Fruit fly (Drosophila melanogaster) whole organism, embryonic: ENCODE measurements around the gene iav.

Experiments used
- Asciz ChIP-seq: fragments of 200-800 bp; sonication (Bioruptor generic); optimal IDR thresholded peaks from 2 replicates; lab custom pipeline; 2017; ENCODE audit warnings: missing biosample characterization, mild to moderate bottlenecking, missing genetic modification characterization, missing genetic modification reagents
- CG11696 ChIP-seq: fragments of 200-800 bp; sonication (Bioruptor generic); IDR thresholded peaks from 2 replicates; pipeline ENCODE4 v1.3.6; 2022; ENCODE audit warnings: missing biosample characterization, missing genetic modification characterization
- CG12104 ChIP-seq: fragments of 200-800 bp; sonication (Bioruptor generic); optimal IDR thresholded peaks from 3 replicates; lab custom pipeline; 2016; ENCODE audit warnings: missing biosample characterization, missing genetic modification characterization
- CG12769 ChIP-seq: fragments of 200-800 bp; sonication (Bioruptor generic); optimal IDR thresholded peaks from 2 replicates; lab custom pipeline; 2019; ENCODE audit warnings: missing biosample characterization, mild to moderate bottlenecking, missing genetic modification characterization, moderate library complexity
- CG13287 ChIP-seq: fragments of 200-800 bp; sonication (Bioruptor generic); IDR thresholded peaks from 2 replicates; pipeline ENCODE4 v1.3.6; 2022; ENCODE audit warnings: missing biosample characterization, missing genetic modification characterization; ENCODE audit not compliant: partially characterized antibody
- CG15073 ChIP-seq: fragments of 200-800 bp; sonication (Bioruptor generic); optimal IDR thresholded peaks from 2 replicates; lab custom pipeline; 2016; ENCODE audit warnings: missing biosample characterization, missing genetic modification characterization
- CG2116 ChIP-seq: fragments of 200-800 bp; sonication (Bioruptor generic); optimal IDR thresholded peaks from 3 replicates; lab custom pipeline; 2018; ENCODE audit warnings: missing biosample characterization, mild to moderate bottlenecking, missing genetic modification characterization
- CG2129 ChIP-seq: fragments of 200-800 bp; sonication (Bioruptor generic); IDR thresholded peaks from 2 replicates; pipeline ENCODE4 v1.3.6; 2022; ENCODE audit warnings: missing biosample characterization, missing genetic modification characterization; ENCODE audit not compliant: partially characterized antibody
- CG2678 ChIP-seq: fragments of 200-800 bp; sonication (Bioruptor generic); optimal IDR thresholded peaks from 3 replicates; lab custom pipeline; 2019; ENCODE audit warnings: missing biosample characterization, mild to moderate bottlenecking, missing genetic modification characterization, moderate library complexity
- CG3995 ChIP-seq: fragments of 200-800 bp; sonication (Bioruptor generic); optimal IDR thresholded peaks from 3 replicates; lab custom pipeline; 2016; ENCODE audit warnings: missing biosample characterization, missing genetic modification characterization
- CG4854 ChIP-seq: fragments of 200-800 bp; sonication (Bioruptor generic); optimal IDR thresholded peaks from 2 replicates; lab custom pipeline; 2016; ENCODE audit warnings: missing biosample characterization, missing genetic modification characterization, inconsistent platforms
- CG6254 ChIP-seq: fragments of 200-800 bp; sonication (Bioruptor generic); optimal IDR thresholded peaks from 3 replicates; lab custom pipeline; 2017; ENCODE audit warnings: mild to moderate bottlenecking, missing biosample characterization, missing genetic modification reagents, missing genetic modification characterization
- CG7786 ChIP-seq: fragments of 200-800 bp; sonication (Bioruptor generic); optimal IDR thresholded peaks from 2 replicates; lab custom pipeline; 2016; ENCODE audit warnings: missing biosample characterization, missing genetic modification characterization
- CG7963 ChIP-seq: fragments of 200-800 bp; sonication (Bioruptor generic); IDR thresholded peaks from 3 replicates; pipeline ENCODE4 v1.3.6; 2022; ENCODE audit warnings: missing biosample characterization, missing genetic modification characterization; ENCODE audit not compliant: partially characterized antibody
- CG7987 ChIP-seq: fragments of 200-800 bp; sonication (Bioruptor generic); optimal IDR thresholded peaks from 2 replicates; lab custom pipeline; 2018; ENCODE audit warnings: missing biosample characterization, mild to moderate bottlenecking, missing genetic modification characterization, moderate library complexity
- CG8089 ChIP-seq: fragments of 200-800 bp; sonication (Bioruptor generic); optimal IDR thresholded peaks from 3 replicates; lab custom pipeline; 2016; ENCODE audit warnings: missing biosample characterization, missing genetic modification characterization
- CG8290 ChIP-seq, 3 experiments: fragments of 200-800 bp; sonication (Bioruptor generic); optimal IDR thresholded peaks; 2 replicates each; lab custom pipeline; 2016 to 2019; ENCODE audit warnings: missing biosample characterization in 3 of 3, missing genetic modification characterization in 3 of 3, mild to moderate bottlenecking in 2 of 3, moderate library complexity in 1 of 3
- CG8359 ChIP-seq: fragments of 200-800 bp; sonication (Bioruptor generic); optimal IDR thresholded peaks from 2 replicates; lab custom pipeline; 2017; ENCODE audit warnings: missing biosample characterization, mild to moderate bottlenecking, missing genetic modification characterization, borderline replicate concordance
- CG9727 ChIP-seq: fragments of 200-800 bp; sonication (Bioruptor generic); optimal IDR thresholded peaks from 3 replicates; lab custom pipeline; 2017; ENCODE audit warnings: missing biosample characterization, mild to moderate bottlenecking, missing genetic modification characterization
- CG9797 ChIP-seq: fragments of 200-800 bp; sonication (Bioruptor generic); optimal IDR thresholded peaks from 3 replicates; lab custom pipeline; 2018; ENCODE audit warnings: missing biosample characterization, mild to moderate bottlenecking, missing genetic modification characterization
- Dad ChIP-seq: fragments of 200-800 bp; sonication (Bioruptor generic); optimal IDR thresholded peaks from 3 replicates; lab custom pipeline; 2016; ENCODE audit warnings: missing biosample characterization, missing genetic modification characterization
- E2f2 ChIP-seq: fragments of 200-800 bp; sonication (Bioruptor generic); IDR thresholded peaks from 2 replicates; pipeline ENCODE4 v1.3.6; 2022; ENCODE audit warnings: missing biosample characterization, missing genetic modification characterization
- Eip74EF ChIP-seq, 2 experiments: fragments of 200-800 bp in 1 of 2; fragments of >200 bp in 1 of 2; sonication (Bioruptor generic) in 1 of 2; optimal IDR thresholded peaks; 2 replicates each; lab custom pipeline; 2017 to 2019; ENCODE audit warnings: missing biosample characterization in 2 of 2, missing genetic modification characterization in 2 of 2, mild to moderate bottlenecking in 1 of 2, moderate library complexity in 1 of 2
- Hmx ChIP-seq: fragments of 200-800 bp; sonication (Bioruptor generic); optimal IDR thresholded peaks from 2 replicates; lab custom pipeline; 2016; ENCODE audit warnings: missing biosample characterization, missing genetic modification characterization
- Lpt ChIP-seq: fragments of >200 bp; optimal IDR thresholded peaks from 2 replicates; lab custom pipeline; 2018; ENCODE audit warnings: missing biosample characterization, missing genetic modification characterization
- Pdp1 ChIP-seq, 2 experiments: fragments of 200-800 bp; sonication (Bioruptor generic); optimal IDR thresholded peaks; 3 replicates each; lab custom pipeline; 2016; ENCODE audit warnings: missing biosample characterization in 2 of 2, missing genetic modification characterization in 2 of 2, mild to moderate bottlenecking in 1 of 2, moderate library complexity in 1 of 2
- Scr ChIP-seq: fragments of 200-800 bp; sonication (Bioruptor generic); IDR thresholded peaks from 2 replicates; pipeline ENCODE4 v1.3.6; 2022; ENCODE audit warnings: missing biosample characterization, missing genetic modification characterization; ENCODE audit not compliant: partially characterized antibody
- Sry-β ChIP-seq: fragments of 200-800 bp; sonication (Bioruptor generic); optimal IDR thresholded peaks from 2 replicates; lab custom pipeline; 2018; ENCODE audit warnings: missing biosample characterization, mild to moderate bottlenecking, missing genetic modification characterization, moderate library complexity
- TFAM ChIP-seq: fragments of 200-800 bp; sonication (Bioruptor generic); optimal IDR thresholded peaks from 2 replicates; lab custom pipeline; 2017; ENCODE audit warnings: missing biosample characterization, missing genetic modification characterization, inconsistent platforms
- ato ChIP-seq: fragments of 200-800 bp; sonication (Bioruptor generic); IDR thresholded peaks from 2 replicates; pipeline ENCODE4 v1.3.6; 2022; ENCODE audit warnings: missing biosample characterization, missing genetic modification characterization; ENCODE audit not compliant: partially characterized antibody
- bab2 ChIP-seq: fragments of 200-800 bp; sonication (Bioruptor generic); optimal IDR thresholded peaks from 2 replicates; lab custom pipeline; 2016; ENCODE audit warnings: missing biosample characterization, missing genetic modification characterization
- ems ChIP-seq: fragments of 200-800 bp; sonication (Bioruptor generic); optimal IDR thresholded peaks from 3 replicates; lab custom pipeline; 2016; ENCODE audit warnings: missing biosample characterization, missing genetic modification characterization
- ewg ChIP-seq: fragments of 200-800 bp; sonication (Bioruptor generic); optimal IDR thresholded peaks from 3 replicates; lab custom pipeline; 2017; ENCODE audit warnings: mild to moderate bottlenecking, missing biosample characterization, missing genetic modification reagents, missing genetic modification characterization
- fru ChIP-seq: fragments of >200 bp; optimal IDR thresholded peaks from 2 replicates; lab custom pipeline; 2017
- gce ChIP-seq: fragments of 200-800 bp; sonication (Bioruptor generic); IDR thresholded peaks from 3 replicates; pipeline ENCODE4 v1.3.6; 2022; ENCODE audit warnings: missing biosample characterization, missing genetic modification characterization
- grau ChIP-seq: fragments of 200-800 bp; optimal IDR thresholded peaks from 3 replicates; lab custom pipeline; 2019; ENCODE audit warnings: missing biosample characterization, mild to moderate bottlenecking, missing genetic modification characterization, moderate library complexity
- hkb ChIP-seq, 2 experiments: fragments of 200-800 bp in 1 of 2; fragments of >200 bp in 1 of 2; sonication (Bioruptor generic) in 1 of 2; IDR thresholded peaks in 1 of 2; optimal IDR thresholded peaks in 1 of 2; 2 replicates each; pipeline versions ENCODE4 v1.3.6 to Lab custom; 2017 to 2022; ENCODE audit warnings: missing biosample characterization in 1 of 2, missing genetic modification characterization in 1 of 2
- lab ChIP-seq: fragments of 200-800 bp; sonication (Bioruptor generic); optimal IDR thresholded peaks from 3 replicates; lab custom pipeline; 2017; ENCODE audit warnings: missing biosample characterization, missing genetic modification characterization, mild to moderate bottlenecking, moderate library complexity, missing genetic modification reagents
- maf-S ChIP-seq: fragments of 200-800 bp; sonication (Bioruptor generic); optimal IDR thresholded peaks from 2 replicates; lab custom pipeline; 2016; ENCODE audit warnings: missing biosample characterization, missing genetic modification characterization
- onecut ChIP-seq: fragments of 200-800 bp; sonication (Bioruptor generic); IDR thresholded peaks from 2 replicates; pipeline ENCODE4 v1.3.6; 2022; ENCODE audit warnings: missing biosample characterization, missing genetic modification characterization
- org-1 ChIP-seq: fragments of 200-800 bp; sonication (Bioruptor generic); optimal IDR thresholded peaks from 2 replicates; lab custom pipeline; 2017; ENCODE audit warnings: missing biosample characterization, missing genetic modification characterization
- pan ChIP-seq, 4 experiments: fragments of >200 bp in 3 of 4; fragments of 200-800 bp in 1 of 4; sonication (Bioruptor generic) in 1 of 4; optimal IDR thresholded peaks in 3 of 4; IDR thresholded peaks in 1 of 4; 2 replicates each; pipeline versions ENCODE4 v1.3.6 to Lab custom; 2017 to 2022; ENCODE audit warnings: missing biosample characterization in 2 of 4, missing genetic modification characterization in 2 of 4, mixed read lengths in 1 of 4
- pnt ChIP-seq: fragments of 200-800 bp; sonication (Bioruptor generic); optimal IDR thresholded peaks from 3 replicates; lab custom pipeline; 2016; ENCODE audit warnings: missing biosample characterization, missing genetic modification characterization
- trem ChIP-seq: fragments of 200-800 bp; optimal IDR thresholded peaks from 3 replicates; lab custom pipeline; 2019; ENCODE audit warnings: missing biosample characterization, mild to moderate bottlenecking, missing genetic modification characterization, moderate library complexity
- trh ChIP-seq: fragments of 200-800 bp; sonication (Bioruptor generic); optimal IDR thresholded peaks from 2 replicates; lab custom pipeline; 2016; ENCODE audit warnings: missing biosample characterization, missing genetic modification characterization
- usp ChIP-seq: fragments of >200 bp; optimal IDR thresholded peaks from 2 replicates; lab custom pipeline; 2017; ENCODE audit warnings: missing biosample characterization, missing genetic modification characterization
- vvl ChIP-seq: fragments of 200-800 bp; sonication (Bioruptor generic); IDR thresholded peaks from 2 replicates; pipeline ENCODE4 v1.3.6; 2022; ENCODE audit warnings: missing biosample characterization, missing genetic modification characterization
- yki ChIP-seq: fragments of >200 bp; optimal IDR thresholded peaks from 3 replicates; lab custom pipeline; 2018

Gene iav

dm6 chrX:6852574-6852973 is 38.8 kb downstream of the iav start (continued):
- peak; percentile 93 for TF ChIP-seq grau (tag; lab: Kevin White, UChicago)
- TF ChIP-seq CG8359 (GFP tag; lab: Kevin White, UChicago), result peak; percentile 64
- TF ChIP-seq CG12769 (tag; lab: Kevin White, UChicago), result peak; percentile 95
- 0 out of 3 replicates have a peak, but pooled peaks have one; percentile 44 for TF ChIP-seq gce (GFP tag; lab: Robert Waterston, UW)
- TF ChIP-seq CG2129 (GFP tag; lab: Robert Waterston, UW), result no peak
- peak; percentile 83 for TF ChIP-seq onecut (GFP tag; lab: Robert Waterston, UW)
- TF ChIP-seq usp (GFP tag; lab: Kevin White, UChicago), result no peak
- peak; percentile 59 for TF ChIP-seq CG6254 (GFP tag; lab: Kevin White, UChicago)
- no peak for TF ChIP-seq hkb (optimal IDR thresholded peaks at IDR 0.05; lab: Kevin White, UChicago)
- peak; percentile 77 for TF ChIP-seq hkb (GFP tag; IDR thresholded peaks at IDR 0.05; lab: Robert Waterston, UW)
- peak; percentile 84 for TF ChIP-seq CG7987 (GFP tag; lab: Kevin White, UChicago)
- peak; percentile 78 for TF ChIP-seq trh (GFP tag; lab: Kevin White, UChicago)
- TF ChIP-seq CG2678, result peak; percentile 95
- TF ChIP-seq CG13287 (GFP tag; lab: Robert Waterston, UW), result peak; percentile 66
- no peak for TF ChIP-seq Lpt (GFP tag; lab: Kevin White, UChicago)
- peak; percentile 71 for TF ChIP-seq CG8290 (GFP tag; optimal IDR thresholded peaks at IDR 0.05; lab: Kevin White, UChicago)
- peak; percentile 37 to 96 for TF ChIP-seq CG8290 (tag; optimal IDR thresholded peaks at IDR 0.05; lab: Kevin White, UChicago)
- peak; percentile 49 for TF ChIP-seq CG9797 (GFP tag; lab: Kevin White, UChicago)
- peak; percentile 96 for TF ChIP-seq E2f2 (GFP tag; lab: Robert Waterston, UW)
- TF ChIP-seq fru (lab: Kevin White, UChicago), result no peak
- TF ChIP-seq Sry-β (GFP tag; lab: Kevin White, UChicago), result peak; percentile 50
- peak; percentile 90 for TF ChIP-seq trem (tag; lab: Kevin White, UChicago)
- TF ChIP-seq CG12104 (GFP tag; lab: Kevin White, UChicago), result peak; percentile 90
- peak; percentile 81 for TF ChIP-seq ewg
- peak; percentile 39 for TF ChIP-seq TFAM (GFP tag; lab: Kevin White, UChicago)
- TF ChIP-seq Scr (GFP tag; lab: Robert Waterston, UW), result peak; percentile 54
- no peak for TF ChIP-seq pan (optimal IDR thresholded peaks at IDR 0.05; lab: Kevin White, UChicago)
- TF ChIP-seq pan (GFP tag; optimal IDR thresholded peaks at IDR 0.05 in 1 of 2, IDR thresholded peaks at IDR 0.05 in 1 of 2), result peak in 1 of 2 experiments; percentile 91
- peak; percentile 86 for TF ChIP-seq CG9727
- TF ChIP-seq Asciz (GFP tag; lab: Kevin White, UChicago), result peak; percentile 81
- peak; percentile 74 for TF ChIP-seq Hmx (GFP tag; lab: Kevin White, UChicago)
- peak; percentile 90 for TF ChIP-seq CG2116 (GFP tag; lab: Kevin White, UChicago)
- TF ChIP-seq yki, result no peak
- peak; percentile 86 for TF ChIP-seq org-1 (GFP tag; lab: Kevin White, UChicago)
- TF ChIP-seq lab (GFP tag; lab: Kevin White, UChicago), result peak; percentile 94
- peak; percentile 92 for TF ChIP-seq Dad (GFP tag; lab: Kevin White, UChicago)
- peak; percentile 90 for TF ChIP-seq CG4854 (GFP tag; lab: Kevin White, UChicago)
- TF ChIP-seq Pdp1 (GFP tag; optimal IDR thresholded peaks at IDR 0.05; lab: Kevin White, UChicago), result peak; percentile 89 to 93
- peak; percentile 91 for TF ChIP-seq pnt
- TF ChIP-seq ems (GFP tag; lab: Kevin White, UChicago), result peak; percentile 92
- peak; percentile 87 for TF ChIP-seq CG8089 (GFP tag; lab: Kevin White, UChicago)
- peak; percentile 92 for TF ChIP-seq CG7786
- peak; percentile 93 for TF ChIP-seq vvl
- TF ChIP-seq ato (GFP tag; lab: Robert Waterston, UW), result peak; percentile 11; the same call in 1 of the 2 replicates
- no peak for TF ChIP-seq CG7963 (GFP tag; lab: Robert Waterston, UW)
- TF ChIP-seq bab2 (GFP tag; lab: Kevin White, UChicago), result peak; percentile 94
- peak; percentile 73 for TF ChIP-seq CG3995 (GFP tag; lab: Kevin White, UChicago)
- peak in 1 of 2 experiments; percentile 72 for TF ChIP-seq Eip74EF (GFP tag; optimal IDR thresholded peaks at IDR 0.05; lab: Kevin White, UChicago)
- peak; percentile 51; the same call in 1 of the 2 replicates for TF ChIP-seq CG11696 (GFP tag; lab: Robert Waterston, UW)
- TF ChIP-seq maf-S (GFP tag; lab: Kevin White, UChicago), result peak; percentile 90
- peak; percentile 46 for TF ChIP-seq CG15073
